Worm (Caenorhabditis elegans) whole organism, young adult: Measurements from ENCODE around the gene T10H10.2.

Experiments used
- F10E7.11 ChIP-seq: sonication (generic microtip); optimal IDR thresholded peaks from 2 replicates; lab custom pipeline; 2017; ENCODE audit warnings: mild to moderate bottlenecking, missing genetic modification characterization, moderate library complexity, missing compliant biosample characterization
- F33H1.4 ChIP-seq: fragments of 200-800 bp; sonication (Bioruptor generic); IDR thresholded peaks from 2 replicates; pipeline ENCODE4 v1.3.6; 2022; ENCODE audit warnings: missing genetic modification reagents, missing genetic modification characterization, missing compliant biosample characterization
- ceh-91 ChIP-seq: fragments of 200-800 bp; sonication (Bioruptor generic); IDR thresholded peaks from 2 replicates; pipeline ENCODE4 v1.3.6; 2022; ENCODE audit warnings: missing genetic modification reagents, missing genetic modification characterization, missing compliant biosample characterization
- chd-7 ChIP-seq: sonication (generic microtip); optimal IDR thresholded peaks from 2 replicates; lab custom pipeline; 2016; ENCODE audit warnings: mild to moderate bottlenecking, missing genetic modification characterization, moderate library complexity, missing compliant biosample characterization
- egrh-3 ChIP-seq: fragments of 200-800 bp; sonication (Bioruptor generic); IDR thresholded peaks from 2 replicates; pipeline ENCODE4 v1.3.6; 2022; ENCODE audit warnings: missing genetic modification reagents, missing genetic modification characterization, missing compliant biosample characterization
- ekl-4 ChIP-seq: fragments of 200-800 bp; sonication (Bioruptor generic); IDR thresholded peaks from 2 replicates; pipeline ENCODE4 v1.3.6; 2022; ENCODE audit warnings: missing genetic modification reagents, missing genetic modification characterization, missing compliant biosample characterization
- unc-130 ChIP-seq: sonication (generic microtip); optimal IDR thresholded peaks from 2 replicates; lab custom pipeline; 2016; ENCODE audit warnings: missing genetic modification reagents, missing genetic modification characterization, missing compliant biosample characterization
- ztf-25 ChIP-seq: fragments of 200-800 bp; sonication (Bioruptor generic); IDR thresholded peaks from 2 replicates; pipeline ENCODE4 v1.3.6; 2022; ENCODE audit warnings: missing genetic modification reagents, missing genetic modification characterization, missing compliant biosample characterization

DNA sequence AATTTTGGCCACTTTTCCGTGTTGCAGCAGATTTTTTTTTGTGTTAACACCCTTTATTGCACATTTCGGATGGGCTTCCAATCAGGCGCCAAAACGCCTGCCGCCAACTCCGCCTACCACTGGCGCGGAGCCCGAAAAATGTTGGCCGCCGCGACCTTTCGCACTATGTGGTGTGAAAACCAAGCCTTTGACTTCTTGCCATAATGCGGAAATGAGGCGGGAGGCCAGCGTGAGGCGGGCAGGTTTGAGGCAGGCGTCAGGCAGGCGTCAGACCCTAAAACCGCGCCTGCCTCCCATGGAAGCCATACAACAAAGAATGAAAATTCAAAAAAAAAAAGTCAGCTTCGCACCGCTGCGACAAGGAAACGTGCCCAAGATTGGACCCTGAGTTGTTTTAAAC is 22.3 kb downstream of the T10H10.2 start:
- TF ChIP-seq F33H1.4, result no peak
- no peak for TF ChIP-seq egrh-3
- TF ChIP-seq F10E7.11, result no peak
- TF ChIP-seq unc-130 (GFP tag; lab: Kevin White, UChicago), result no peak
- no peak for TF ChIP-seq chd-7 (tag; lab: Kevin White, UChicago)
- no peak for TF ChIP-seq ceh-91
- TF ChIP-seq ekl-4 (GFP tag; lab: Robert Waterston, UW), result no peak
- no peak for TF ChIP-seq ztf-25
